Worm (Caenorhabditis elegans) whole organism, L4/young adult: Measurements from ENCODE around the gene K08D8.1.

ENCODE experiments used
- W03F9.2 ChIP-seq: fragments of 150-350 bp; optimal IDR thresholded peaks from 2 replicates; lab custom pipeline; 2014; ENCODE audit warnings: missing biosample characterization, missing genetic modification characterization
- dao-5 ChIP-seq: sonication (generic microtip); optimal IDR thresholded peaks from 2 replicates; lab custom pipeline; 2016; ENCODE audit warnings: missing genotype, missing genetic modification characterization, moderate library complexity, missing compliant biosample characterization
- him-1 ChIP-seq: sonication (generic microtip); optimal IDR thresholded peaks from 2 replicates; lab custom pipeline; 2016; ENCODE audit warnings: missing genotype, missing genetic modification reagents, missing genetic modification characterization, missing compliant biosample characterization

K08D8.1 gene

ce11 chrIV:12876558-12876957, 15.7 kb upstream of the K08D8.1 start:
- TF ChIP-seq dao-5 (tag; lab: Kevin White, UChicago) (no peak), W03F9.2 (tag; lab: Kevin White, UChicago) (no peak), him-1 (tag; lab: Kevin White, UChicago) (no peak)

ce11 chrIV:12879557-12879956, 12.7 kb upstream of the K08D8.1 start, which contains the start of gene ZK896.5:
ZK896.5 (minus strand) TSS chrIV:12879645.
- no peak for TF ChIP-seq him-1 (tag; lab: Kevin White, UChicago)
- no peak for TF ChIP-seq W03F9.2 (tag; lab: Kevin White, UChicago)
- no peak for TF ChIP-seq dao-5 (tag; lab: Kevin White, UChicago)

ce11 chrIV:12883190-12883589, 9.1 kb upstream of the K08D8.1 start, which contains the start of gene ZK896.4:
ZK896.4 (minus strand) TSS chrIV:12883290.
- no peak for TF ChIP-seq him-1 (tag; lab: Kevin White, UChicago)
- TF ChIP-seq W03F9.2 (tag; lab: Kevin White, UChicago): no peak
- no peak for TF ChIP-seq dao-5 (tag; lab: Kevin White, UChicago)

- TF ChIP-seq W03F9.2 (tag; lab: Kevin White, UChicago): no peak
- no peak for TF ChIP-seq him-1 (tag; lab: Kevin White, UChicago)
- no peak for TF ChIP-seq dao-5 (tag; lab: Kevin White, UChicago)
Measured at ce11 chrIV:12886012-12886411, 6.3 kb upstream of the K08D8.1 start.

ce11 chrIV:12890445-12890844, 1.8 kb upstream of the K08D8.1 start, which contains the start of gene K08D8.6:
K08D8.6 (minus strand) TSS chrIV:12890508.
- no peak for TF ChIP-seq dao-5 (tag; lab: Kevin White, UChicago)
- TF ChIP-seq him-1 (tag; lab: Kevin White, UChicago): no peak
- TF ChIP-seq W03F9.2 (tag; lab: Kevin White, UChicago): no peak

- no peak for TF ChIP-seq W03F9.2 (tag; lab: Kevin White, UChicago)
- no peak for TF ChIP-seq him-1 (tag; lab: Kevin White, UChicago)
- TF ChIP-seq dao-5 (tag; lab: Kevin White, UChicago): no peak
Measured at ce11 chrIV:12891080-12891479, 1.2 kb upstream of the K08D8.1 start.

ce11 chrIV:12893166-12893565, 872 bp downstream of the K08D8.1 start, which contains the start of gene K08D8.12:
K08D8.12 (plus strand) TSS chrIV:12893466.
- TF ChIP-seq W03F9.2 (tag; lab: Kevin White, UChicago): no peak
- TF ChIP-seq dao-5 (tag; lab: Kevin White, UChicago): no peak
- TF ChIP-seq him-1 (tag; lab: Kevin White, UChicago): no peak

ce11 chrIV:12894996-12895395, 2.7 kb downstream of the K08D8.1 start, which contains the start of gene K08D8.11:
K08D8.11 (plus strand) TSS chrIV:12895296.
- TF ChIP-seq him-1 (tag; lab: Kevin White, UChicago): no peak

ce11 chrIV:12896371-12896882, 4.1 kb downstream of the K08D8.1 start, which contains the start of gene K08D8.7:
K08D8.7 (plus strand) TSS chrIV:12896832.
- TF ChIP-seq W03F9.2 (tag; lab: Kevin White, UChicago) (no peak), him-1 (tag; lab: Kevin White, UChicago) (no peak), dao-5 (tag; lab: Kevin White, UChicago) (no peak)

ce11 chrIV:12897146-12897545, 4.9 kb downstream of the K08D8.1 start:
- TF ChIP-seq dao-5 (tag; lab: Kevin White, UChicago): no peak
- no peak for TF ChIP-seq him-1 (tag; lab: Kevin White, UChicago)
- TF ChIP-seq W03F9.2 (tag; lab: Kevin White, UChicago): no peak

- TF ChIP-seq dao-5 (tag; lab: Kevin White, UChicago) (no peak), him-1 (tag; lab: Kevin White, UChicago) (no peak), W03F9.2 (tag; lab: Kevin White, UChicago) (no peak)
Measured at ce11 chrIV:12898823-12899222, 6.5 kb downstream of the K08D8.1 start.

- TF ChIP-seq W03F9.2 (tag; lab: Kevin White, UChicago) (no peak), him-1 (tag; lab: Kevin White, UChicago) (no peak), dao-5 (tag; lab: Kevin White, UChicago) (no peak)
Measured at ce11 chrIV:12899392-12899791, 7.1 kb downstream of the K08D8.1 start, which contains the start of gene K08D8.9. K08D8.9 (plus strand) TSS chrIV:12899692.

- TF ChIP-seq W03F9.2 (tag; lab: Kevin White, UChicago) (no peak), him-1 (tag; lab: Kevin White, UChicago) (no peak), dao-5 (tag; lab: Kevin White, UChicago) (no peak)
Measured at ce11 chrIV:12900267-12900666, 8.0 kb downstream of the K08D8.1 start, which contains the start of gene K08D8.10. K08D8.10 (plus strand) TSS chrIV:12900567.

ce11 chrIV:12901602-12902001, 9.3 kb downstream of the K08D8.1 start:
- TF ChIP-seq W03F9.2 (tag; lab: Kevin White, UChicago): no peak
- TF ChIP-seq dao-5 (tag; lab: Kevin White, UChicago): no peak
- no peak for TF ChIP-seq him-1 (tag; lab: Kevin White, UChicago)
